Worm (Caenorhabditis elegans): ENCODE measurements around the gene tsp-11.

tsp-11 gene

DNA sequence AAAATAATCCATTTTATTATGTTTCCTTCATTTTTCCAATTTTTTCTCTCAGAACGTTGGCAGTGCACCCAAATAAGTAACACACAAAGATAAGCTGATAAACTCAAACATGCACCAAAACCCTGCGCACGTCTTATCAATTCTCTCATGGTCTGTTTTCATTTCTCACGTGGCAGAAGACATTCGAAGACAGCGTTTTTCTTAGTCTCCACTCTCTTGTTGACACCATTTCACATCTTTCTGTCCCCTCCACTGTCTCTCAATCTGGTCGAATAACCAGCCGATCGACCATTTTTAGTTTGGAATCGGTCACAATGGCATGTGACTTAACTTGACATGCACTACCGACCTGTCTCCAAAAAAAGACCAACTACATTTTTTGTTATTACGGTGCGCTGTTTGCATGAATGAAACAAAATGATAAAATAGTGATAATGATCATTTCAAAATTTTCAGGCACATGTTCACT, 50.9 kb downstream of the tsp-11 start, which contains the start of gene C35B8.3:
Gene C35B8.3 (plus strand): TSS at position 51 of the 469 bp plus-strand sequence.
- peak; percentile 31 for TF ChIP-seq pha-4 (tag; optimal IDR thresholded peaks at IDR 0.05)
- TF ChIP-seq ZK546.5 (tag; optimal IDR thresholded peaks at IDR 0.05): no peak
- peak; percentile 86 for TF ChIP-seq elt-2 (tag; optimal IDR thresholded peaks at IDR 0.05)
- TF ChIP-seq pqm-1 (tag; optimal IDR thresholded peaks at IDR 0.05): peak; percentile 54
- peak; percentile 7 for TF ChIP-seq lsy-12 (tag; optimal IDR thresholded peaks at IDR 0.05)
- no peak for TF ChIP-seq nhr-11 (tag; optimal IDR thresholded peaks at IDR 0.05)
- TF ChIP-seq jun-1 (tag; optimal IDR thresholded peaks at IDR 0.05): peak; percentile 76
- no peak for TF ChIP-seq ceh-82 (tag; optimal IDR thresholded peaks at IDR 0.05)
- no peak for TF ChIP-seq elt-3 (tag; optimal IDR thresholded peaks at IDR 0.05)
- TF ChIP-seq ceh-28 (tag; optimal IDR thresholded peaks at IDR 0.05): peak; percentile 18
- TF ChIP-seq nhr-43 (tag; optimal IDR thresholded peaks at IDR 0.05; ENCODE audit: poor library complexity, severe bottlenecking): peak; percentile 69
- peak; percentile 80 for TF ChIP-seq nhr-23 (tag; optimal IDR thresholded peaks at IDR 0.05)
- TF ChIP-seq aly-2 (tag; optimal IDR thresholded peaks at IDR 0.05): no peak
- peak; percentile 52 for TF ChIP-seq nhr-25 (tag; optimal IDR thresholded peaks at IDR 0.05)
- no peak for TF ChIP-seq fos-1 (tag; optimal IDR thresholded peaks at IDR 0.05)
- no peak for TF ChIP-seq mml-1 (tag; optimal IDR thresholded peaks at IDR 0.05)
- TF ChIP-seq fkh-10 (GFP tag; optimal IDR thresholded peaks at IDR 0.05): no peak
- peak; percentile 46 for TF ChIP-seq mdl-1 (tag; optimal IDR thresholded peaks at IDR 0.05)
- no peak for TF ChIP-seq eor-1 (tag; optimal IDR thresholded peaks at IDR 0.05)
- no peak for TF ChIP-seq nhr-76 (tag; optimal IDR thresholded peaks at IDR 0.05)

All from whole organism, L3 larva.